Fruit fly (Drosophila melanogaster): ENCODE results near the gene Mocs1.

Gene Mocs1

dm6 chr3L:11051271-11051670, 19.1 kb upstream of the Mocs1 start, which contains the start of gene CG43693:
Gene CG43693, minus strand, starts transcription at chr3L:11051371.
- no peak for TF ChIP-seq Dll (optimal IDR thresholded peaks at IDR 0.05)
- TF ChIP-seq EcR (GFP tag; optimal IDR thresholded peaks at IDR 0.05), result no peak
- TF ChIP-seq usp (GFP tag; optimal IDR thresholded peaks at IDR 0.05), result no peak
- no peak for TF ChIP-seq pan (optimal IDR thresholded peaks at IDR 0.05)
- TF ChIP-seq psq (optimal IDR thresholded peaks at IDR 0.05), result no peak
- TF ChIP-seq CG8478 (optimal IDR thresholded peaks at IDR 0.05), result no peak

- no peak for TF ChIP-seq CG8478 (optimal IDR thresholded peaks at IDR 0.05)
- no peak for TF ChIP-seq usp (GFP tag; optimal IDR thresholded peaks at IDR 0.05)
Measured at dm6 chr3L:11052760-11053259, 17.5 kb upstream of the Mocs1 start.

dm6 chr3L:11053843-11054242, 16.5 kb upstream of the Mocs1 start, which contains the start of gene CG7888:
Gene CG7888, plus strand, starts transcription at chr3L:11054035.
- TF ChIP-seq pan (optimal IDR thresholded peaks at IDR 0.05) (no peak), Dll (optimal IDR thresholded peaks at IDR 0.05) (no peak), psq (optimal IDR thresholded peaks at IDR 0.05) (no peak), EcR (GFP tag; optimal IDR thresholded peaks at IDR 0.05) (no peak), usp (GFP tag; optimal IDR thresholded peaks at IDR 0.05) (no peak), CG8478 (optimal IDR thresholded peaks at IDR 0.05) (no peak)

dm6 chr3L:11061200-11061599, 9.1 kb upstream of the Mocs1 start, which contains the start of the genes CG6321 and Blos2:
Gene CG6321, minus strand, starts transcription at chr3L:11061224.
Gene Blos2, plus strand, starts transcription at chr3L:11061571.
- TF ChIP-seq Dll (optimal IDR thresholded peaks at IDR 0.05) (no peak), pan (optimal IDR thresholded peaks at IDR 0.05) (peak; percentile 87)

dm6 chr3L:11062441-11062840, 7.9 kb upstream of the Mocs1 start, which contains the start of gene CG32069:
Gene CG32069, minus strand, starts transcription at chr3L:11062614.
- TF ChIP-seq pan (optimal IDR thresholded peaks at IDR 0.05) (no peak), Dll (optimal IDR thresholded peaks at IDR 0.05) (no peak), psq (optimal IDR thresholded peaks at IDR 0.05) (no peak), usp (GFP tag; optimal IDR thresholded peaks at IDR 0.05) (no peak), EcR (GFP tag; optimal IDR thresholded peaks at IDR 0.05) (no peak), CG8478 (optimal IDR thresholded peaks at IDR 0.05) (no peak)

- no peak for TF ChIP-seq psq (optimal IDR thresholded peaks at IDR 0.05)
- TF ChIP-seq EcR (GFP tag; optimal IDR thresholded peaks at IDR 0.05), result no peak
- TF ChIP-seq usp (GFP tag; optimal IDR thresholded peaks at IDR 0.05), result no peak
- no peak for TF ChIP-seq CG8478 (optimal IDR thresholded peaks at IDR 0.05)
- TF ChIP-seq Dll (optimal IDR thresholded peaks at IDR 0.05), result no peak
- no peak for TF ChIP-seq pan (optimal IDR thresholded peaks at IDR 0.05)
Measured at dm6 chr3L:11064689-11065088, 5.6 kb upstream of the Mocs1 start, which contains the start of the genes CG32075, CG45101 and SuUR. Gene CG32075, minus strand, starts transcription at chr3L:11064941. Gene CG45101, plus strand, starts transcription at chr3L:11064991. Gene SuUR, plus strand, starts transcription at chr3L:11064991.

- TF ChIP-seq usp (GFP tag; optimal IDR thresholded peaks at IDR 0.05), result no peak
- no peak for TF ChIP-seq Dll (optimal IDR thresholded peaks at IDR 0.05)
- no peak for TF ChIP-seq EcR (GFP tag; optimal IDR thresholded peaks at IDR 0.05)
- no peak for TF ChIP-seq psq (optimal IDR thresholded peaks at IDR 0.05)
- no peak for TF ChIP-seq CG8478 (optimal IDR thresholded peaks at IDR 0.05)
Measured at dm6 chr3L:11065850-11066249, 4.5 kb upstream of the Mocs1 start.

- TF ChIP-seq Dll (optimal IDR thresholded peaks at IDR 0.05), result no peak
- TF ChIP-seq psq (optimal IDR thresholded peaks at IDR 0.05), result no peak
- no peak for TF ChIP-seq CG8478 (optimal IDR thresholded peaks at IDR 0.05)
- TF ChIP-seq usp (GFP tag; optimal IDR thresholded peaks at IDR 0.05), result no peak
- TF ChIP-seq pan (optimal IDR thresholded peaks at IDR 0.05), result no peak
- no peak for TF ChIP-seq EcR (GFP tag; optimal IDR thresholded peaks at IDR 0.05)
Measured at dm6 chr3L:11069764-11070163, 562 bp upstream of the Mocs1 start, which contains the start of gene CG6310. Gene CG6310, minus strand, starts transcription at chr3L:11069864.

dm6 chr3L:11071057-11071456, 731 bp downstream of the Mocs1 start:
- TF ChIP-seq EcR (GFP tag; optimal IDR thresholded peaks at IDR 0.05) (no peak), psq (optimal IDR thresholded peaks at IDR 0.05) (no peak), Dll (optimal IDR thresholded peaks at IDR 0.05) (no peak), usp (GFP tag; optimal IDR thresholded peaks at IDR 0.05) (no peak), CG8478 (optimal IDR thresholded peaks at IDR 0.05) (no peak), pan (optimal IDR thresholded peaks at IDR 0.05) (no peak)

- TF ChIP-seq psq (optimal IDR thresholded peaks at IDR 0.05), result no peak
- no peak for TF ChIP-seq pan (optimal IDR thresholded peaks at IDR 0.05)
- TF ChIP-seq CG8478 (optimal IDR thresholded peaks at IDR 0.05), result no peak
- TF ChIP-seq usp (GFP tag; optimal IDR thresholded peaks at IDR 0.05), result no peak
- no peak for TF ChIP-seq EcR (GFP tag; optimal IDR thresholded peaks at IDR 0.05)
- TF ChIP-seq Dll (optimal IDR thresholded peaks at IDR 0.05), result no peak
Measured at dm6 chr3L:11074043-11074853, 3.9 kb downstream of the Mocs1 start, which contains the start of the genes Pfdn2 and Noc1. Gene Pfdn2, minus strand, starts transcription at chr3L:11074388. Gene Noc1, plus strand, starts transcription at chr3L:11074769.

dm6 chr3L:11083605-11084004, 13.3 kb downstream of the Mocs1 start:
- TF ChIP-seq usp (GFP tag; optimal IDR thresholded peaks at IDR 0.05) (no peak), CG8478 (optimal IDR thresholded peaks at IDR 0.05) (no peak), pan (optimal IDR thresholded peaks at IDR 0.05) (no peak), EcR (GFP tag; optimal IDR thresholded peaks at IDR 0.05) (no peak), psq (optimal IDR thresholded peaks at IDR 0.05) (no peak), Dll (optimal IDR thresholded peaks at IDR 0.05) (no peak)

- no peak for TF ChIP-seq psq (optimal IDR thresholded peaks at IDR 0.05)
- no peak for TF ChIP-seq usp (GFP tag; optimal IDR thresholded peaks at IDR 0.05)
- no peak for TF ChIP-seq CG8478 (optimal IDR thresholded peaks at IDR 0.05)
- no peak for TF ChIP-seq Dll (optimal IDR thresholded peaks at IDR 0.05)
- no peak for TF ChIP-seq EcR (GFP tag; optimal IDR thresholded peaks at IDR 0.05)
- no peak for TF ChIP-seq pan (optimal IDR thresholded peaks at IDR 0.05)
Measured at dm6 chr3L:11084557-11085231, 14.4 kb downstream of the Mocs1 start.

All from whole organism.